Worm (Caenorhabditis elegans) whole organism, young adult: ENCODE data around the gene ifb-2.

Experiments
- B0035.1 ChIP-seq: sonication (generic microtip); optimal IDR thresholded peaks from 2 replicates; lab custom pipeline; 2016; ENCODE audit warnings: missing genetic modification characterization, mild to moderate bottlenecking, missing compliant biosample characterization, missing genotype, missing genetic modification reagents
- B0261.1 ChIP-seq: sonication (generic microtip); optimal IDR thresholded peaks from 2 replicates; lab custom pipeline; 2016; ENCODE audit warnings: mild to moderate bottlenecking, missing genetic modification characterization, moderate library complexity, missing compliant biosample characterization
- C06A6.2 ChIP-seq: fragments of 200-800 bp; sonication (Bioruptor generic); conservative IDR thresholded peaks from 2 replicates; pipeline ENCODE4 v1.3.6; 2022; ENCODE audit warnings: missing genetic modification characterization, missing compliant biosample characterization
- D2030.7 ChIP-seq: fragments of 200-800 bp; sonication (Bioruptor generic); IDR thresholded peaks from 2 replicates; pipeline ENCODE4 v1.3.6; 2022; ENCODE audit warnings: missing genetic modification reagents, missing genetic modification characterization, missing compliant biosample characterization
- F10E7.11 ChIP-seq: sonication (generic microtip); optimal IDR thresholded peaks from 2 replicates; lab custom pipeline; 2017; ENCODE audit warnings: mild to moderate bottlenecking, missing genetic modification characterization, moderate library complexity, missing compliant biosample characterization
- F22D6.2 ChIP-seq: sonication (generic microtip); optimal IDR thresholded peaks from 2 replicates; lab custom pipeline; 2016; ENCODE audit warnings: mild to moderate bottlenecking, missing genetic modification characterization, missing compliant biosample characterization
- F23B12.7 ChIP-seq: sonication (generic microtip); optimal IDR thresholded peaks from 2 replicates; lab custom pipeline; 2017; ENCODE audit warnings: missing genetic modification characterization, mild to moderate bottlenecking, missing compliant biosample characterization, antibody characterized with exemption, moderate library complexity; ENCODE audit not compliant: insufficient read depth
- F39B2.1 ChIP-seq: fragments of 200-800 bp; sonication (Bioruptor generic); IDR thresholded peaks from 2 replicates; pipeline ENCODE4 v1.3.6; 2022; ENCODE audit warnings: missing genetic modification reagents, missing genetic modification characterization, missing compliant biosample characterization
- F55B11.4 ChIP-seq: sonication (generic microtip); optimal IDR thresholded peaks from 2 replicates; lab custom pipeline; 2016; ENCODE audit warnings: missing compliant biosample characterization, missing genetic modification characterization, borderline replicate concordance; ENCODE audit not compliant: insufficient read depth
- T07F8.4 ChIP-seq: sonication (generic microtip); optimal IDR thresholded peaks from 2 replicates; lab custom pipeline; 2016; ENCODE audit warnings: mild to moderate bottlenecking, missing genetic modification characterization, moderate library complexity, missing compliant biosample characterization
- T26A5.8 ChIP-seq: sonication (generic microtip); optimal IDR thresholded peaks from 2 replicates; lab custom pipeline; 2016; ENCODE audit warnings: missing genetic modification characterization, missing compliant biosample characterization
- Y67H2A.10 ChIP-seq: fragments of 200-800 bp; sonication (Bioruptor generic); conservative IDR thresholded peaks from 2 replicates; pipeline ENCODE4 v1.3.6; 2022; ENCODE audit warnings: missing genetic modification reagents, missing genetic modification characterization, missing compliant biosample characterization
- ZK185.1 ChIP-seq: sonication (generic microtip); optimal IDR thresholded peaks from 2 replicates; lab custom pipeline; 2016; ENCODE audit warnings: mild to moderate bottlenecking, missing genetic modification characterization, missing compliant biosample characterization; ENCODE audit not compliant: poor library complexity, severe bottlenecking
- akir-1 ChIP-seq: fragments of 200-800 bp; sonication (Bioruptor generic); optimal IDR thresholded peaks from 2 replicates; lab custom pipeline; 2018; ENCODE audit warnings: mild to moderate bottlenecking, missing genetic modification characterization, moderate library complexity, missing compliant biosample characterization
- attf-3 ChIP-seq: fragments of 200-800 bp; sonication (Bioruptor generic); conservative IDR thresholded peaks from 2 replicates; pipeline ENCODE4 v1.3.6; 2022; ENCODE audit warnings: missing genetic modification reagents, missing genetic modification characterization, missing compliant biosample characterization
- attf-5 ChIP-seq: fragments of 200-800 bp; sonication (Bioruptor generic); optimal IDR thresholded peaks from 2 replicates; lab custom pipeline; 2018; ENCODE audit warnings: mild to moderate bottlenecking, missing genetic modification characterization, missing compliant biosample characterization
- bed-1 ChIP-seq: fragments of 200-800 bp; sonication (Bioruptor generic); IDR thresholded peaks from 2 replicates; pipeline ENCODE4 v1.3.6; 2022; ENCODE audit warnings: missing genetic modification reagents, missing genetic modification characterization, missing compliant biosample characterization
- bed-2 ChIP-seq: fragments of 200-800 bp; sonication (Bioruptor generic); IDR thresholded peaks from 2 replicates; pipeline ENCODE4 v1.3.6; 2022; ENCODE audit warnings: missing genetic modification reagents, missing genetic modification characterization, missing compliant biosample characterization
- cebp-2 ChIP-seq: fragments of 200-800 bp; sonication (Bioruptor generic); IDR thresholded peaks from 2 replicates; pipeline ENCODE4 v1.3.6; 2022; ENCODE audit warnings: missing genetic modification characterization, missing compliant biosample characterization
- ceh-27 ChIP-seq: fragments of 200-800 bp; sonication (Bioruptor generic); optimal IDR thresholded peaks from 2 replicates; lab custom pipeline; 2018; ENCODE audit warnings: mild to moderate bottlenecking, missing genetic modification characterization, moderate library complexity, missing compliant biosample characterization
- ceh-40 ChIP-seq: fragments of 200-800 bp; sonication (Bioruptor generic); IDR thresholded peaks from 2 replicates; pipeline ENCODE4 v1.3.6; 2022; ENCODE audit warnings: missing genetic modification characterization, missing compliant biosample characterization
- dox-1 ChIP-seq: fragments of 200-800 bp; sonication (Bioruptor generic); IDR thresholded peaks from 2 replicates; pipeline ENCODE4 v1.3.6; 2022; ENCODE audit warnings: missing genetic modification reagents, missing genetic modification characterization, missing compliant biosample characterization
- egl-44 ChIP-seq: fragments of 200-800 bp; sonication (Bioruptor generic); IDR thresholded peaks from 2 replicates; pipeline ENCODE4 v1.3.6; 2022; ENCODE audit warnings: missing genetic modification reagents, missing genetic modification characterization, missing compliant biosample characterization
- egrh-3 ChIP-seq: fragments of 200-800 bp; sonication (Bioruptor generic); IDR thresholded peaks from 2 replicates; pipeline ENCODE4 v1.3.6; 2022; ENCODE audit warnings: missing genetic modification reagents, missing genetic modification characterization, missing compliant biosample characterization
- him-1 ChIP-seq: sonication (generic microtip); optimal IDR thresholded peaks from 2 replicates; lab custom pipeline; 2016; ENCODE audit warnings: missing genotype, missing genetic modification reagents, missing genetic modification characterization, missing compliant biosample characterization
- hlh-12 ChIP-seq: sonication (generic microtip); optimal IDR thresholded peaks from 2 replicates; lab custom pipeline; 2016; ENCODE audit warnings: missing genetic modification characterization, missing compliant biosample characterization
- hlh-26 ChIP-seq: fragments of 200-800 bp; sonication (Bioruptor generic); conservative IDR thresholded peaks from 2 replicates; pipeline ENCODE4 v1.3.6; 2022; ENCODE audit warnings: missing genetic modification reagents, missing genetic modification characterization, missing compliant biosample characterization
- lin-26 ChIP-seq: fragments of 200-800 bp; sonication (Bioruptor generic); IDR thresholded peaks from 2 replicates; pipeline ENCODE4 v1.3.6; 2022; ENCODE audit warnings: missing genetic modification reagents, missing genetic modification characterization, missing compliant biosample characterization
- lsl-1 ChIP-seq: fragments of 200-800 bp; sonication (Bioruptor generic); optimal IDR thresholded peaks from 2 replicates; lab custom pipeline; 2018; ENCODE audit warnings: mild to moderate bottlenecking, missing genetic modification characterization, moderate library complexity, missing compliant biosample characterization
- lsy-27 ChIP-seq: sonication (generic microtip); optimal IDR thresholded peaks from 2 replicates; lab custom pipeline; 2017; ENCODE audit warnings: missing genetic modification characterization, mild to moderate bottlenecking, missing compliant biosample characterization, antibody characterized with exemption, missing genotype, borderline replicate concordance; ENCODE audit not compliant: insufficient read depth
- mcd-1 ChIP-seq: fragments of 200-800 bp; sonication (Bioruptor generic); IDR thresholded peaks from 2 replicates; pipeline ENCODE4 v1.3.6; 2022; ENCODE audit warnings: missing genetic modification reagents, missing genetic modification characterization, missing compliant biosample characterization
- mes-4 ChIP-seq: sonication (generic microtip); optimal IDR thresholded peaks from 2 replicates; lab custom pipeline; 2016; ENCODE audit warnings: missing genotype, missing genetic modification characterization, missing compliant biosample characterization
- nfya-2 ChIP-seq: fragments of 200-800 bp; sonication (Bioruptor generic); IDR thresholded peaks from 2 replicates; pipeline ENCODE4 v1.3.6; 2022; ENCODE audit warnings: missing genetic modification reagents, missing genetic modification characterization, missing compliant biosample characterization
- nfyb-1 ChIP-seq: fragments of 200-800 bp; sonication (Bioruptor generic); IDR thresholded peaks from 2 replicates; pipeline ENCODE4 v1.3.6; 2022; ENCODE audit warnings: missing genetic modification reagents, missing genetic modification characterization, missing compliant biosample characterization
- nhr-179 ChIP-seq: sonication (generic microtip); optimal IDR thresholded peaks from 2 replicates; lab custom pipeline; 2016; ENCODE audit warnings: mild to moderate bottlenecking, missing genetic modification characterization, missing compliant biosample characterization
- nhr-27 ChIP-seq: fragments of 200-800 bp; sonication (Bioruptor generic); optimal IDR thresholded peaks from 2 replicates; lab custom pipeline; 2018; ENCODE audit warnings: mild to moderate bottlenecking, missing genetic modification characterization, moderate library complexity, missing compliant biosample characterization
- nhr-80 ChIP-seq: sonication (generic microtip); optimal IDR thresholded peaks from 2 replicates; lab custom pipeline; 2016; ENCODE audit warnings: missing genetic modification characterization, missing compliant biosample characterization
- pha-4 ChIP-seq: fragments of 150-350 bp; sonication (generic microtip); optimal IDR thresholded peaks from 2 replicates; lab custom pipeline; 2014; ENCODE audit warnings: missing biosample characterization, missing genetic modification reagents, missing genetic modification characterization
- rcor-1 ChIP-seq: fragments of 200-800 bp; sonication (Bioruptor generic); IDR thresholded peaks from 2 replicates; pipeline ENCODE4 v1.3.6; 2022; ENCODE audit warnings: missing genetic modification reagents, missing genetic modification characterization, missing compliant biosample characterization
- rec-8 ChIP-seq, 2 experiments: sonication (generic microtip); optimal IDR thresholded peaks; 2 replicates each; lab custom pipeline; 2016; ENCODE audit warnings: mild to moderate bottlenecking in 2 of 2, missing genetic modification characterization in 2 of 2, missing genetic modification reagents in 2 of 2, missing genotype in 2 of 2, missing biosample characterization in 1 of 2, missing compliant biosample characterization in 1 of 2, moderate library complexity in 1 of 2
- repo-1 ChIP-seq: sonication (generic microtip); optimal IDR thresholded peaks from 2 replicates; lab custom pipeline; 2017; ENCODE audit warnings: mild to moderate bottlenecking, missing genetic modification characterization, missing compliant biosample characterization
- snpc-1.1 ChIP-seq: sonication (generic microtip); optimal IDR thresholded peaks from 2 replicates; lab custom pipeline; 2017; ENCODE audit warnings: missing genetic modification characterization, mild to moderate bottlenecking, missing compliant biosample characterization, antibody characterized with exemption, moderate library complexity, missing genotype, missing genetic modification reagents; ENCODE audit not compliant: insufficient read depth
- somi-1 ChIP-seq: fragments of 200-800 bp; sonication (Bioruptor generic); optimal IDR thresholded peaks from 2 replicates; lab custom pipeline; 2018; ENCODE audit warnings: mild to moderate bottlenecking, missing genetic modification characterization, missing compliant biosample characterization
- tbp1 ChIP-seq: fragments of 200-800 bp; sonication (Bioruptor generic); optimal IDR thresholded peaks from 2 replicates; lab custom pipeline; 2018; ENCODE audit warnings: mild to moderate bottlenecking, missing genetic modification characterization, missing compliant biosample characterization
- ztf-18 ChIP-seq: sonication (generic microtip); optimal IDR thresholded peaks from 2 replicates; lab custom pipeline; 2016; ENCODE audit warnings: missing genotype, mild to moderate bottlenecking, missing genetic modification characterization, missing compliant biosample characterization
- ztf-22 ChIP-seq: fragments of 200-800 bp; sonication (Bioruptor generic); optimal IDR thresholded peaks from 2 replicates; lab custom pipeline; 2018; ENCODE audit warnings: mild to moderate bottlenecking, missing genetic modification characterization, moderate library complexity, missing compliant biosample characterization
- ztf-25 ChIP-seq: fragments of 200-800 bp; sonication (Bioruptor generic); IDR thresholded peaks from 2 replicates; pipeline ENCODE4 v1.3.6; 2022; ENCODE audit warnings: missing genetic modification reagents, missing genetic modification characterization, missing compliant biosample characterization

Gene ifb-2

ce11 chrII:5772547-5773142 is 22.7 kb downstream of the ifb-2 start (continued):
- TF ChIP-seq nhr-27 (tag; lab: Kevin White, UChicago), result no peak
- no peak for TF ChIP-seq bed-2
- peak; percentile 16 to 63 for TF ChIP-seq rec-8 (tag; optimal IDR thresholded peaks at IDR 0.05; lab: Kevin White, UChicago)
- peak; percentile 80 for TF ChIP-seq him-1 (tag; lab: Kevin White, UChicago)
- peak; percentile 38; the same call in 1 of the 2 replicates for TF ChIP-seq mcd-1 (GFP tag; lab: Robert Waterston, UW)
- TF ChIP-seq lsy-27 (tag; lab: Kevin White, UChicago), result no peak
- TF ChIP-seq C06A6.2 (GFP tag; lab: Robert Waterston, UW), result no peak
- TF ChIP-seq attf-5 (GFP tag; lab: Kevin White, UChicago), result peak; percentile 35
- peak; percentile 90 for TF ChIP-seq B0261.1 (tag; lab: Kevin White, UChicago)
- peak; percentile 57 for TF ChIP-seq somi-1
- peak; percentile 33; the same call in 1 of the 2 replicates for TF ChIP-seq egrh-3 (GFP tag; lab: Robert Waterston, UW)
- peak; percentile 37 for TF ChIP-seq T07F8.4
- no peak for TF ChIP-seq lsl-1 (GFP tag; lab: Kevin White, UChicago)
- TF ChIP-seq mes-4 (tag; lab: Kevin White, UChicago), result no peak
- TF ChIP-seq rcor-1 (GFP tag; lab: Robert Waterston, UW), result peak; percentile 64
- TF ChIP-seq F22D6.2 (tag; lab: Kevin White, UChicago), result no peak
- TF ChIP-seq F23B12.7, result no peak
- no peak for TF ChIP-seq hlh-12 (tag; lab: Kevin White, UChicago)
- peak; percentile 83 for TF ChIP-seq nfyb-1 (GFP tag; lab: Robert Waterston, UW)
- no peak for TF ChIP-seq nhr-179 (tag; lab: Kevin White, UChicago)
- TF ChIP-seq ztf-18 (tag; lab: Kevin White, UChicago), result peak; percentile 58
- no peak for TF ChIP-seq ztf-22 (GFP tag; lab: Kevin White, UChicago)
- TF ChIP-seq pha-4 (tag; lab: Kevin White, UChicago), result no peak
- no peak for TF ChIP-seq F55B11.4 (tag; lab: Kevin White, UChicago)
- no peak for TF ChIP-seq F39B2.1 (GFP tag; lab: Robert Waterston, UW)
- TF ChIP-seq ceh-40, result no peak
- TF ChIP-seq tbp1, result peak; percentile 95
- 0 out of 2 replicates have a peak, but pooled peaks have one; percentile 40 for TF ChIP-seq egl-44 (GFP tag; lab: Robert Waterston, UW)
- TF ChIP-seq ceh-27 (GFP tag; lab: Kevin White, UChicago), result peak; percentile 75
- TF ChIP-seq T26A5.8 (tag; lab: Kevin White, UChicago), result no peak
- no peak for TF ChIP-seq bed-1 (GFP tag; lab: Robert Waterston, UW)
- no peak for TF ChIP-seq ztf-25
- TF ChIP-seq lin-26 (GFP tag; lab: Robert Waterston, UW), result peak; percentile 86
- no peak for TF ChIP-seq D2030.7 (GFP tag; lab: Robert Waterston, UW)
- TF ChIP-seq akir-1, result no peak
- TF ChIP-seq nhr-80 (tag; lab: Kevin White, UChicago), result no peak
- TF ChIP-seq Y67H2A.10 (GFP tag; lab: Robert Waterston, UW), result no peak
- TF ChIP-seq hlh-26 (GFP tag; lab: Robert Waterston, UW), result no peak
- TF ChIP-seq cebp-2 (GFP tag; lab: Robert Waterston, UW), result no peak
- TF ChIP-seq F10E7.11 (tag; lab: Kevin White, UChicago), result no peak
- peak; percentile 2 for TF ChIP-seq repo-1
- peak; percentile 31 for TF ChIP-seq ZK185.1 (tag; lab: Kevin White, UChicago)
- TF ChIP-seq nfya-2, result no peak
- TF ChIP-seq attf-3 (GFP tag; lab: Robert Waterston, UW), result no peak
- no peak for TF ChIP-seq B0035.1
- TF ChIP-seq dox-1 (GFP tag; lab: Robert Waterston, UW), result peak; percentile 73
- no peak for TF ChIP-seq snpc-1.1
